Fruit fly (Drosophila melanogaster) whole organism, embryonic: Measurements from ENCODE around the gene mad2.
A peak's percentile ranks its signal among the peaks of the same experiment; 100 is the strongest.

Experiments
- BEAF-32 ChIP-seq: fragments of 200-800 bp; sonication (Bioruptor generic); optimal IDR thresholded peaks from 3 replicates; lab custom pipeline; 2017; ENCODE audit warnings: missing biosample characterization, missing genetic modification characterization, mild to moderate bottlenecking, moderate library complexity, missing genetic modification reagents
- CG10431 ChIP-seq: fragments of 200-800 bp; sonication (Bioruptor generic); optimal IDR thresholded peaks from 3 replicates; lab custom pipeline; 2018; ENCODE audit warnings: missing biosample characterization, mild to moderate bottlenecking, missing genetic modification characterization
- CG10959 ChIP-seq: fragments of 200-800 bp; sonication (Bioruptor generic); IDR thresholded peaks from 2 replicates; pipeline ENCODE4 v1.3.6; 2022; ENCODE audit warnings: missing biosample characterization, missing genetic modification characterization
- CG10979 ChIP-seq: fragments of 200-800 bp; sonication (Bioruptor generic); optimal IDR thresholded peaks from 2 replicates; lab custom pipeline; 2018; ENCODE audit warnings: missing biosample characterization, mild to moderate bottlenecking, missing genetic modification characterization, moderate library complexity
- CG12155 ChIP-seq: fragments of 200-800 bp; sonication (Bioruptor generic); optimal IDR thresholded peaks from 3 replicates; lab custom pipeline; 2016; ENCODE audit warnings: missing biosample characterization, missing genetic modification characterization
- CG12942 ChIP-seq: fragments of 200-800 bp; sonication (Bioruptor generic); optimal IDR thresholded peaks from 3 replicates; lab custom pipeline; 2016; ENCODE audit warnings: missing biosample characterization, missing genetic modification characterization
- CG14965 ChIP-seq: fragments of 200-800 bp; sonication (Bioruptor generic); optimal IDR thresholded peaks from 2 replicates; lab custom pipeline; 2016; ENCODE audit warnings: missing biosample characterization, missing genetic modification characterization, borderline replicate concordance
- CG17829 ChIP-seq: fragments of 200-800 bp; optimal IDR thresholded peaks from 2 replicates; lab custom pipeline; 2019; ENCODE audit warnings: missing biosample characterization, mild to moderate bottlenecking, missing genetic modification characterization, moderate library complexity
- CG18011 ChIP-seq: fragments of 200-800 bp; sonication (Bioruptor generic); optimal IDR thresholded peaks from 2 replicates; lab custom pipeline; 2017; ENCODE audit warnings: missing biosample characterization, missing genetic modification characterization, mild to moderate bottlenecking, moderate library complexity, missing genotype
- CG2199 ChIP-seq: fragments of 200-800 bp; sonication (Bioruptor generic); IDR thresholded peaks from 3 replicates; pipeline ENCODE4 v1.3.6; 2022; ENCODE audit warnings: missing biosample characterization, missing genetic modification characterization
- CG5953 ChIP-seq: fragments of 200-800 bp; sonication (Bioruptor generic); IDR thresholded peaks from 2 replicates; pipeline ENCODE4 v1.3.6; 2022; ENCODE audit warnings: missing biosample characterization, missing genetic modification characterization
- CG6689 ChIP-seq: fragments of 200-800 bp; sonication (Bioruptor generic); IDR thresholded peaks from 2 replicates; pipeline ENCODE4 v1.3.6; 2022; ENCODE audit warnings: missing biosample characterization, missing genetic modification characterization
- CG6765 ChIP-seq: fragments of 200-800 bp; sonication (Bioruptor generic); optimal IDR thresholded peaks from 3 replicates; lab custom pipeline; 2017; ENCODE audit warnings: missing biosample characterization, mild to moderate bottlenecking, missing genetic modification characterization
- CG6813 ChIP-seq: fragments of 200-800 bp; sonication (Bioruptor generic); optimal IDR thresholded peaks from 2 replicates; lab custom pipeline; 2017; ENCODE audit warnings: missing biosample characterization, missing genetic modification characterization, mild to moderate bottlenecking, moderate library complexity, missing genetic modification reagents
- CG7271 ChIP-seq: fragments of 200-800 bp; sonication (Bioruptor generic); optimal IDR thresholded peaks from 2 replicates; lab custom pipeline; 2018; ENCODE audit warnings: missing biosample characterization, mild to moderate bottlenecking, missing genetic modification characterization, moderate library complexity
- CG8290 ChIP-seq, 3 experiments: fragments of 200-800 bp; sonication (Bioruptor generic); optimal IDR thresholded peaks; 2 replicates each; lab custom pipeline; 2016 to 2019; ENCODE audit warnings: missing biosample characterization in 3 of 3, missing genetic modification characterization in 3 of 3, mild to moderate bottlenecking in 2 of 3, moderate library complexity in 1 of 3
- D19B ChIP-seq: fragments of 200-800 bp; sonication (Bioruptor generic); optimal IDR thresholded peaks from 2 replicates; lab custom pipeline; 2017; ENCODE audit warnings: missing biosample characterization, mild to moderate bottlenecking, missing genetic modification characterization
- Hmr ChIP-seq: fragments of 200-800 bp; sonication (Bioruptor generic); optimal IDR thresholded peaks from 3 replicates; lab custom pipeline; 2017; ENCODE audit warnings: mild to moderate bottlenecking, missing biosample characterization, missing genetic modification reagents, missing genetic modification characterization
- MBD-R2 ChIP-seq: fragments of 200-800 bp; sonication (Bioruptor generic); IDR thresholded peaks from 2 replicates; pipeline ENCODE4 v1.3.6; 2022; ENCODE audit warnings: missing biosample characterization, missing genetic modification characterization
- Myb ChIP-seq: fragments of 200-800 bp; sonication (Bioruptor generic); optimal IDR thresholded peaks from 2 replicates; lab custom pipeline; 2016; ENCODE audit warnings: missing biosample characterization, missing genetic modification characterization
- Oli ChIP-seq: fragments of 200-800 bp; sonication (Bioruptor generic); optimal IDR thresholded peaks from 2 replicates; lab custom pipeline; 2018; ENCODE audit warnings: missing biosample characterization, mild to moderate bottlenecking, missing genetic modification characterization, moderate library complexity
- Usf ChIP-seq: fragments of 200-800 bp; sonication (Bioruptor generic); optimal IDR thresholded peaks from 2 replicates; lab custom pipeline; 2017; ENCODE audit warnings: missing genotype, missing biosample characterization, missing genetic modification characterization
- Xrp1 ChIP-seq: fragments of 200-800 bp; sonication (Bioruptor generic); IDR thresholded peaks from 2 replicates; pipeline ENCODE4 v1.3.6; 2022; ENCODE audit warnings: missing biosample characterization, missing genetic modification characterization
- ac ChIP-seq: fragments of 200-800 bp; sonication (Bioruptor generic); optimal IDR thresholded peaks from 3 replicates; lab custom pipeline; 2017; ENCODE audit warnings: missing biosample characterization, mild to moderate bottlenecking, missing genetic modification characterization
- ara ChIP-seq: fragments of 200-800 bp; sonication (Bioruptor generic); IDR thresholded peaks from 2 replicates; pipeline ENCODE4 v1.3.6; 2022; ENCODE audit warnings: missing biosample characterization, missing genetic modification characterization
- bbx ChIP-seq: fragments of 200-800 bp; sonication (Bioruptor generic); IDR thresholded peaks from 2 replicates; pipeline ENCODE4 v1.3.6; 2022; ENCODE audit warnings: missing biosample characterization, missing genetic modification characterization; ENCODE audit not compliant: partially characterized antibody
- crol ChIP-seq: fragments of 200-800 bp; sonication (Bioruptor generic); IDR thresholded peaks from 2 replicates; pipeline ENCODE4 v1.3.6; 2022; ENCODE audit warnings: missing biosample characterization, missing genetic modification characterization
- dpn ChIP-seq, 2 experiments: fragments of 200-800 bp; sonication (Bioruptor generic); optimal IDR thresholded peaks; 3 replicates each; lab custom pipeline; 2016; ENCODE audit warnings: missing biosample characterization in 2 of 2, missing genetic modification characterization in 2 of 2
- eve ChIP-seq, 2 experiments: fragments of >200 bp; optimal IDR thresholded peaks; 2 replicates each; lab custom pipeline; 2017; ENCODE audit warnings: missing biosample characterization in 2 of 2, missing genetic modification characterization in 2 of 2
- fd102C ChIP-seq: fragments of 200-800 bp; sonication (Bioruptor generic); optimal IDR thresholded peaks from 2 replicates; lab custom pipeline; 2018; ENCODE audit warnings: missing biosample characterization, mild to moderate bottlenecking, missing genetic modification characterization, moderate library complexity
- fd64A ChIP-seq: fragments of 200-800 bp; sonication (Bioruptor generic); optimal IDR thresholded peaks from 3 replicates; lab custom pipeline; 2018; ENCODE audit warnings: missing biosample characterization, mild to moderate bottlenecking, missing genetic modification characterization
- gem ChIP-seq: fragments of 200-800 bp; sonication (Bioruptor generic); optimal IDR thresholded peaks from 2 replicates; lab custom pipeline; 2019; ENCODE audit warnings: missing biosample characterization, mild to moderate bottlenecking, missing genetic modification characterization, moderate library complexity
- jing ChIP-seq: fragments of 200-800 bp; sonication (Bioruptor generic); optimal IDR thresholded peaks from 2 replicates; lab custom pipeline; 2018; ENCODE audit warnings: missing biosample characterization, mild to moderate bottlenecking, missing genetic modification characterization
- jumu ChIP-seq: fragments of 200-800 bp; sonication (Bioruptor generic); optimal IDR thresholded peaks from 3 replicates; lab custom pipeline; 2016; ENCODE audit warnings: missing biosample characterization, missing genetic modification characterization
- nom ChIP-seq: fragments of 200-800 bp; sonication (Bioruptor generic); optimal IDR thresholded peaks from 2 replicates; lab custom pipeline; 2017; ENCODE audit warnings: missing biosample characterization, missing genetic modification characterization, mild to moderate bottlenecking, moderate library complexity, missing genetic modification reagents
- p53 ChIP-seq: fragments of 200-800 bp; sonication (Bioruptor generic); optimal IDR thresholded peaks from 2 replicates; lab custom pipeline; 2016; ENCODE audit warnings: missing biosample characterization, missing genetic modification characterization
- pan ChIP-seq, 4 experiments: fragments of >200 bp in 3 of 4; fragments of 200-800 bp in 1 of 4; sonication (Bioruptor generic) in 1 of 4; optimal IDR thresholded peaks in 3 of 4; IDR thresholded peaks in 1 of 4; 2 replicates each; pipeline versions ENCODE4 v1.3.6 to Lab custom; 2017 to 2022; ENCODE audit warnings: missing biosample characterization in 2 of 4, missing genetic modification characterization in 2 of 4, mixed read lengths in 1 of 4
- phol ChIP-seq: fragments of 200-800 bp; sonication (Bioruptor generic); optimal IDR thresholded peaks from 3 replicates; lab custom pipeline; 2018; ENCODE audit warnings: missing biosample characterization, mild to moderate bottlenecking, missing genetic modification characterization, moderate library complexity
- rib ChIP-seq: fragments of 200-800 bp; sonication (Bioruptor generic); IDR thresholded peaks from 2 replicates; pipeline ENCODE4 v1.3.6; 2022; ENCODE audit warnings: missing biosample characterization, missing genetic modification characterization
- ro ChIP-seq: fragments of 200-800 bp; sonication (Bioruptor generic); IDR thresholded peaks from 2 replicates; pipeline ENCODE4 v1.3.6; 2022; ENCODE audit warnings: missing biosample characterization, missing genetic modification characterization
- salm ChIP-seq: fragments of 200-800 bp; sonication (Bioruptor generic); optimal IDR thresholded peaks from 2 replicates; lab custom pipeline; 2018; ENCODE audit warnings: missing biosample characterization, mild to moderate bottlenecking, missing genetic modification characterization
- sqz ChIP-seq: fragments of 200-800 bp; sonication (Bioruptor generic); optimal IDR thresholded peaks from 3 replicates; lab custom pipeline; 2018; ENCODE audit warnings: missing biosample characterization, mild to moderate bottlenecking, missing genetic modification characterization
- tll ChIP-seq, 2 experiments: fragments of 200-800 bp in 1 of 2; fragments of >200 bp in 1 of 2; sonication (Bioruptor generic) in 1 of 2; optimal IDR thresholded peaks; 2 replicates each; lab custom pipeline; 2017 to 2019; ENCODE audit warnings: missing biosample characterization in 2 of 2, missing genetic modification characterization in 2 of 2, mild to moderate bottlenecking in 1 of 2, moderate library complexity in 1 of 2
- tup ChIP-seq: fragments of 200-800 bp; sonication (Bioruptor generic); optimal IDR thresholded peaks from 2 replicates; lab custom pipeline; 2016; ENCODE audit warnings: missing biosample characterization, mild to moderate bottlenecking, missing genetic modification characterization, moderate library complexity
- unc-4 ChIP-seq: fragments of 200-800 bp; sonication (Bioruptor generic); IDR thresholded peaks from 2 replicates; pipeline ENCODE4 v1.3.6; 2022; ENCODE audit warnings: missing biosample characterization, missing genetic modification characterization; ENCODE audit not compliant: partially characterized antibody
- wdn ChIP-seq: fragments of 200-800 bp; sonication (Bioruptor generic); IDR thresholded peaks from 2 replicates; pipeline ENCODE4 v1.3.6; 2022; ENCODE audit warnings: missing biosample characterization, missing genetic modification characterization
- zfh1 ChIP-seq: fragments of 200-800 bp; sonication (Bioruptor generic); IDR thresholded peaks from 3 replicates; pipeline ENCODE4 v1.3.6; 2022; ENCODE audit warnings: missing biosample characterization, missing genetic modification characterization

Gene mad2

dm6 chr3L:5813016-5813415, at the start of gene mad2 (continued):
- TF ChIP-seq pan (optimal IDR thresholded peaks at IDR 0.05; lab: Kevin White, UChicago) = no peak
- no peak for TF ChIP-seq pan (GFP tag; optimal IDR thresholded peaks at IDR 0.05 in 1 of 2, IDR thresholded peaks at IDR 0.05 in 1 of 2)
- no peak for TF ChIP-seq ro (GFP tag; lab: Robert Waterston, UW)
- TF ChIP-seq Xrp1 (GFP tag; lab: Robert Waterston, UW) = 0 out of 2 replicates have a peak, but pooled peaks have one; percentile 20
- TF ChIP-seq crol (GFP tag; lab: Robert Waterston, UW) = no peak
- no peak for TF ChIP-seq tup (GFP tag; lab: Kevin White, UChicago)
- peak; percentile 74 for TF ChIP-seq unc-4
- no peak for TF ChIP-seq fd64A (GFP tag; lab: Kevin White, UChicago)
- TF ChIP-seq MBD-R2 (GFP tag; lab: Robert Waterston, UW) = peak; percentile 65
- peak; percentile 74 for TF ChIP-seq BEAF-32
- TF ChIP-seq phol = peak; percentile 41
- no peak for TF ChIP-seq CG8290 (GFP tag; optimal IDR thresholded peaks at IDR 0.05; lab: Kevin White, UChicago)
- peak in 1 of 2 experiments; percentile 92 for TF ChIP-seq CG8290 (tag; optimal IDR thresholded peaks at IDR 0.05; lab: Kevin White, UChicago)
- no peak for TF ChIP-seq eve (GFP tag; optimal IDR thresholded peaks at IDR 0.05; lab: Kevin White, UChicago)
- no peak for TF ChIP-seq CG18011 (GFP tag; lab: Kevin White, UChicago)
- TF ChIP-seq sqz (GFP tag; lab: Kevin White, UChicago) = no peak
- no peak for TF ChIP-seq D19B (GFP tag; lab: Kevin White, UChicago)
- no peak for TF ChIP-seq rib (GFP tag; lab: Robert Waterston, UW)
- TF ChIP-seq Hmr (GFP tag; lab: Kevin White, UChicago) = peak; percentile 75
- TF ChIP-seq bbx = peak; percentile 59; the same call in 1 of the 2 replicates
- no peak for TF ChIP-seq wdn (GFP tag; lab: Robert Waterston, UW)
- TF ChIP-seq CG14965 (GFP tag; lab: Kevin White, UChicago) = no peak

- TF ChIP-seq wdn (GFP tag; lab: Robert Waterston, UW) (no peak), CG2199 (GFP tag; lab: Robert Waterston, UW) (0 out of 3 replicates have a peak, but pooled peaks have one; percentile 8), ac (GFP tag; lab: Kevin White, UChicago) (peak; percentile 94), Myb (GFP tag; lab: Kevin White, UChicago) (no peak), CG6813 (no peak), jumu (GFP tag; lab: Kevin White, UChicago) (no peak), CG10959 (GFP tag; lab: Robert Waterston, UW) (no peak)
Measured at dm6 chr3L:5859029-5859428, 46.1 kb upstream of the mad2 start.

- no peak for TF ChIP-seq salm (tag; lab: Kevin White, UChicago)
- no peak for TF ChIP-seq CG12942 (GFP tag; lab: Kevin White, UChicago)
- peak; percentile 44; the same call in 1 of the 2 replicates for TF ChIP-seq CG6689 (GFP tag; lab: Robert Waterston, UW)
- TF ChIP-seq CG10431 (GFP tag; lab: Kevin White, UChicago) = no peak
- TF ChIP-seq CG7271 (tag; lab: Kevin White, UChicago) = peak; percentile 64
- peak; percentile 80 for TF ChIP-seq CG17829 (tag; lab: Kevin White, UChicago)
- TF ChIP-seq CG10979 = peak; percentile 82
- peak; percentile 13 for TF ChIP-seq Usf (GFP tag; lab: Kevin White, UChicago)
- no peak for TF ChIP-seq p53
- peak; percentile 7 for TF ChIP-seq jing
- TF ChIP-seq Oli (tag; lab: Kevin White, UChicago) = peak; percentile 27
- TF ChIP-seq gem (tag; lab: Kevin White, UChicago) = peak; percentile 66
- no peak for TF ChIP-seq CG5953
- peak in 1 of 2 experiments; percentile 7 for TF ChIP-seq dpn (GFP tag; optimal IDR thresholded peaks at IDR 0.05; lab: Kevin White, UChicago)
- TF ChIP-seq CG12155 (GFP tag; lab: Kevin White, UChicago) = peak; percentile 32
- no peak for TF ChIP-seq bbx
- TF ChIP-seq ara (GFP tag; lab: Robert Waterston, UW) = peak; percentile 58; the same call in 1 of the 2 replicates
- TF ChIP-seq fd102C (GFP tag; lab: Kevin White, UChicago) = peak; percentile 94
- TF ChIP-seq CG6765 = no peak
- TF ChIP-seq tll (GFP tag; optimal IDR thresholded peaks at IDR 0.05; lab: Kevin White, UChicago) = peak; percentile 20 to 84
- no peak for TF ChIP-seq nom
- TF ChIP-seq zfh1 (GFP tag; lab: Robert Waterston, UW) = peak; percentile 74
Measured at dm6 chr3L:5856919-5857318, 44.0 kb upstream of the mad2 start.
